Fruit fly (Drosophila melanogaster) whole organism, embryonic: ENCODE data around the gene Srg3.
A peak's percentile ranks its signal among the peaks of the same experiment; 100 is the strongest.

Experiments
- Atf-2 ChIP-seq: fragments of 200-800 bp; sonication (Bioruptor generic); optimal IDR thresholded peaks from 2 replicates; lab custom pipeline; 2016; ENCODE audit warnings: missing biosample characterization, missing genetic modification characterization
- Bgb ChIP-seq: fragments of 200-800 bp; sonication (Bioruptor generic); IDR thresholded peaks from 2 replicates; pipeline ENCODE4 v1.3.6; 2022; ENCODE audit warnings: missing biosample characterization, missing genetic modification characterization; ENCODE audit not compliant: partially characterized antibody
- CG10209 ChIP-seq: fragments of 200-800 bp; sonication (Bioruptor generic); optimal IDR thresholded peaks from 3 replicates; lab custom pipeline; 2017; ENCODE audit warnings: missing biosample characterization, mild to moderate bottlenecking, missing genetic modification characterization, missing genetic modification reagents
- CG11456 ChIP-seq: fragments of 200-800 bp; sonication (Bioruptor generic); IDR thresholded peaks from 3 replicates; pipeline ENCODE4 v1.3.6; 2022; ENCODE audit warnings: missing biosample characterization, missing genetic modification characterization
- CG11560 ChIP-seq: fragments of 200-800 bp; sonication (Bioruptor generic); IDR thresholded peaks from 3 replicates; pipeline ENCODE4 v1.3.6; 2022; ENCODE audit warnings: missing biosample characterization, missing genetic modification characterization
- CG11696 ChIP-seq: fragments of 200-800 bp; sonication (Bioruptor generic); IDR thresholded peaks from 2 replicates; pipeline ENCODE4 v1.3.6; 2022; ENCODE audit warnings: missing biosample characterization, missing genetic modification characterization
- CG12236 ChIP-seq: fragments of 200-800 bp; sonication (Bioruptor generic); optimal IDR thresholded peaks from 2 replicates; lab custom pipeline; 2016; ENCODE audit warnings: missing biosample characterization, missing genetic modification characterization
- CG1233 ChIP-seq: fragments of 200-800 bp; sonication (Bioruptor generic); optimal IDR thresholded peaks from 4 replicates; lab custom pipeline; 2018; ENCODE audit warnings: missing biosample characterization, mild to moderate bottlenecking, missing genetic modification characterization
- CG13287 ChIP-seq: fragments of 200-800 bp; sonication (Bioruptor generic); IDR thresholded peaks from 2 replicates; pipeline ENCODE4 v1.3.6; 2022; ENCODE audit warnings: missing biosample characterization, missing genetic modification characterization; ENCODE audit not compliant: partially characterized antibody
- CG13624 ChIP-seq: fragments of 200-800 bp; sonication (Bioruptor generic); optimal IDR thresholded peaks from 2 replicates; lab custom pipeline; 2016; ENCODE audit warnings: missing biosample characterization, missing genetic modification characterization
- CG13894 ChIP-seq: fragments of 200-800 bp; sonication (Bioruptor generic); optimal IDR thresholded peaks from 3 replicates; lab custom pipeline; 2018; ENCODE audit warnings: missing biosample characterization, mild to moderate bottlenecking, missing genetic modification characterization, moderate library complexity
- CG14050 ChIP-seq: fragments of 200-800 bp; sonication (Bioruptor generic); IDR thresholded peaks from 3 replicates; pipeline ENCODE4 v1.3.6; 2022; ENCODE audit warnings: missing biosample characterization, missing genetic modification characterization
- CG18011 ChIP-seq: fragments of 200-800 bp; sonication (Bioruptor generic); optimal IDR thresholded peaks from 2 replicates; lab custom pipeline; 2017; ENCODE audit warnings: missing biosample characterization, missing genetic modification characterization, mild to moderate bottlenecking, moderate library complexity, missing genotype
- CG18262 ChIP-seq: fragments of 200-800 bp; optimal IDR thresholded peaks from 3 replicates; lab custom pipeline; 2019; ENCODE audit warnings: missing biosample characterization, mild to moderate bottlenecking, missing genetic modification characterization, moderate library complexity
- CG2678 ChIP-seq: fragments of 200-800 bp; sonication (Bioruptor generic); optimal IDR thresholded peaks from 3 replicates; lab custom pipeline; 2019; ENCODE audit warnings: missing biosample characterization, mild to moderate bottlenecking, missing genetic modification characterization, moderate library complexity
- CG31365 ChIP-seq: fragments of 200-800 bp; sonication (Bioruptor generic); optimal IDR thresholded peaks from 2 replicates; lab custom pipeline; 2018; ENCODE audit warnings: missing biosample characterization, mild to moderate bottlenecking, missing genetic modification characterization
- CG31388 ChIP-seq: fragments of 200-800 bp; sonication (Bioruptor generic); optimal IDR thresholded peaks from 2 replicates; lab custom pipeline; 2016; ENCODE audit warnings: missing biosample characterization, missing genetic modification characterization
- CG32532 ChIP-seq: fragments of 200-800 bp; sonication (Bioruptor generic); IDR thresholded peaks from 2 replicates; pipeline ENCODE4 v1.3.6; 2022; ENCODE audit warnings: missing biosample characterization, missing genetic modification characterization
- CG34422 ChIP-seq: fragments of 200-800 bp; sonication (Bioruptor generic); IDR thresholded peaks from 3 replicates; pipeline ENCODE4 v1.3.6; 2022; ENCODE audit warnings: missing biosample characterization, missing genetic modification characterization
- CG4404 ChIP-seq: fragments of 200-800 bp; sonication (Bioruptor generic); IDR thresholded peaks from 2 replicates; pipeline ENCODE4 v1.3.6; 2022; ENCODE audit warnings: missing biosample characterization, missing genetic modification characterization
- CG4707 ChIP-seq: fragments of 200-800 bp; sonication (Bioruptor generic); optimal IDR thresholded peaks from 2 replicates; lab custom pipeline; 2018; ENCODE audit warnings: missing biosample characterization, mild to moderate bottlenecking, missing genetic modification characterization, moderate library complexity
- CG6254 ChIP-seq: fragments of 200-800 bp; sonication (Bioruptor generic); optimal IDR thresholded peaks from 3 replicates; lab custom pipeline; 2017; ENCODE audit warnings: mild to moderate bottlenecking, missing biosample characterization, missing genetic modification reagents, missing genetic modification characterization
- CG7372 ChIP-seq: fragments of 200-800 bp; sonication (Bioruptor generic); IDR thresholded peaks from 2 replicates; pipeline ENCODE4 v1.3.6; 2022; ENCODE audit warnings: missing biosample characterization, missing genetic modification characterization
- CG7839 ChIP-seq: fragments of 200-800 bp; sonication (Bioruptor generic); optimal IDR thresholded peaks from 3 replicates; lab custom pipeline; 2018; ENCODE audit warnings: missing biosample characterization, mild to moderate bottlenecking, missing genetic modification characterization, moderate library complexity
- CTCF ChIP-seq: fragments of 200-800 bp; sonication (Bioruptor generic); optimal IDR thresholded peaks from 2 replicates; lab custom pipeline; 2017; ENCODE audit warnings: missing biosample characterization, mild to moderate bottlenecking, missing genetic modification characterization, moderate library complexity
- D19A ChIP-seq: fragments of 200-800 bp; optimal IDR thresholded peaks from 3 replicates; lab custom pipeline; 2019; ENCODE audit warnings: missing biosample characterization, mild to moderate bottlenecking, missing genetic modification characterization, moderate library complexity
- H15 ChIP-seq: fragments of 200-800 bp; sonication (Bioruptor generic); IDR thresholded peaks from 3 replicates; pipeline ENCODE4 v1.3.6; 2022; ENCODE audit warnings: missing biosample characterization, missing genetic modification characterization
- HHEX ChIP-seq: fragments of 200-800 bp; sonication (Bioruptor generic); optimal IDR thresholded peaks from 3 replicates; lab custom pipeline; 2017; ENCODE audit warnings: missing biosample characterization, mild to moderate bottlenecking, missing genetic modification characterization, missing genetic modification reagents
- HLH4C ChIP-seq: fragments of 200-800 bp; sonication (Bioruptor generic); IDR thresholded peaks from 3 replicates; pipeline ENCODE4 v1.3.6; 2022; ENCODE audit warnings: missing biosample characterization, missing genetic modification characterization; ENCODE audit not compliant: partially characterized antibody
- Mes4 ChIP-seq: fragments of 200-800 bp; sonication (Bioruptor generic); optimal IDR thresholded peaks from 2 replicates; lab custom pipeline; 2016; ENCODE audit warnings: missing biosample characterization, missing genetic modification characterization
- Neu2 ChIP-seq: fragments of 200-800 bp; sonication (Bioruptor generic); optimal IDR thresholded peaks from 3 replicates; lab custom pipeline; 2016; ENCODE audit warnings: missing biosample characterization, missing genetic modification characterization, borderline replicate concordance
- Nf-YC ChIP-seq: fragments of 200-800 bp; optimal IDR thresholded peaks from 3 replicates; lab custom pipeline; 2019; ENCODE audit warnings: missing biosample characterization, mild to moderate bottlenecking, missing genetic modification characterization, moderate library complexity
- Sry-β ChIP-seq: fragments of 200-800 bp; sonication (Bioruptor generic); optimal IDR thresholded peaks from 2 replicates; lab custom pipeline; 2018; ENCODE audit warnings: missing biosample characterization, mild to moderate bottlenecking, missing genetic modification characterization, moderate library complexity
- Xbp1 ChIP-seq: fragments of 200-800 bp; sonication (Bioruptor generic); optimal IDR thresholded peaks from 3 replicates; lab custom pipeline; 2016; ENCODE audit warnings: missing biosample characterization, mild to moderate bottlenecking, missing genetic modification characterization
- bab2 ChIP-seq: fragments of 200-800 bp; sonication (Bioruptor generic); optimal IDR thresholded peaks from 2 replicates; lab custom pipeline; 2016; ENCODE audit warnings: missing biosample characterization, missing genetic modification characterization
- danr ChIP-seq: fragments of 200-800 bp; sonication (Bioruptor generic); IDR thresholded peaks from 2 replicates; pipeline ENCODE4 v1.3.6; 2022; ENCODE audit warnings: missing biosample characterization, missing genetic modification characterization
- dimm ChIP-seq: fragments of 200-800 bp; sonication (Bioruptor generic); IDR thresholded peaks from 2 replicates; pipeline ENCODE4 v1.3.6; 2022; ENCODE audit warnings: missing biosample characterization, missing genetic modification characterization
- hkb ChIP-seq, 2 experiments: fragments of 200-800 bp in 1 of 2; fragments of >200 bp in 1 of 2; sonication (Bioruptor generic) in 1 of 2; IDR thresholded peaks in 1 of 2; optimal IDR thresholded peaks in 1 of 2; 2 replicates each; pipeline versions ENCODE4 v1.3.6 to Lab custom; 2017 to 2022; ENCODE audit warnings: missing biosample characterization in 1 of 2, missing genetic modification characterization in 1 of 2
- lilli ChIP-seq: fragments of 200-800 bp; sonication (Bioruptor generic); optimal IDR thresholded peaks from 3 replicates; lab custom pipeline; 2016; ENCODE audit warnings: missing biosample characterization, missing genetic modification characterization
- mam ChIP-seq: fragments of 200-800 bp; sonication (Bioruptor generic); optimal IDR thresholded peaks from 3 replicates; lab custom pipeline; 2016; ENCODE audit warnings: missing biosample characterization, missing genetic modification characterization
- mirr ChIP-seq: fragments of 200-800 bp; sonication (Bioruptor generic); optimal IDR thresholded peaks from 3 replicates; lab custom pipeline; 2018; ENCODE audit warnings: missing biosample characterization, mild to moderate bottlenecking, missing genetic modification characterization
- onecut ChIP-seq: fragments of 200-800 bp; sonication (Bioruptor generic); IDR thresholded peaks from 2 replicates; pipeline ENCODE4 v1.3.6; 2022; ENCODE audit warnings: missing biosample characterization, missing genetic modification characterization
- phol ChIP-seq: fragments of 200-800 bp; sonication (Bioruptor generic); optimal IDR thresholded peaks from 3 replicates; lab custom pipeline; 2018; ENCODE audit warnings: missing biosample characterization, mild to moderate bottlenecking, missing genetic modification characterization, moderate library complexity
- row ChIP-seq: fragments of 200-800 bp; sonication (Bioruptor generic); IDR thresholded peaks from 3 replicates; pipeline ENCODE4 v1.3.6; 2022; ENCODE audit warnings: missing biosample characterization, missing genetic modification characterization
- run ChIP-seq: fragments of 200-800 bp; sonication (Bioruptor generic); optimal IDR thresholded peaks from 3 replicates; lab custom pipeline; 2018; ENCODE audit warnings: missing biosample characterization, mild to moderate bottlenecking, missing genetic modification characterization
- shn ChIP-seq: fragments of 200-800 bp; sonication (Bioruptor generic); optimal IDR thresholded peaks from 3 replicates; lab custom pipeline; 2016; ENCODE audit warnings: missing biosample characterization, missing genetic modification characterization
- stc ChIP-seq: fragments of 200-800 bp; sonication (Bioruptor generic); IDR thresholded peaks from 2 replicates; pipeline ENCODE4 v1.3.6; 2022; ENCODE audit warnings: missing biosample characterization, missing genetic modification characterization
- usp ChIP-seq: fragments of >200 bp; optimal IDR thresholded peaks from 2 replicates; lab custom pipeline; 2017; ENCODE audit warnings: missing biosample characterization, missing genetic modification characterization
- zen2 ChIP-seq: fragments of 200-800 bp; sonication (Bioruptor generic); IDR thresholded peaks from 3 replicates; pipeline ENCODE4 v1.3.6; 2022; ENCODE audit warnings: missing biosample characterization, missing genetic modification characterization; ENCODE audit not compliant: partially characterized antibody

Gene Srg3

DNA sequence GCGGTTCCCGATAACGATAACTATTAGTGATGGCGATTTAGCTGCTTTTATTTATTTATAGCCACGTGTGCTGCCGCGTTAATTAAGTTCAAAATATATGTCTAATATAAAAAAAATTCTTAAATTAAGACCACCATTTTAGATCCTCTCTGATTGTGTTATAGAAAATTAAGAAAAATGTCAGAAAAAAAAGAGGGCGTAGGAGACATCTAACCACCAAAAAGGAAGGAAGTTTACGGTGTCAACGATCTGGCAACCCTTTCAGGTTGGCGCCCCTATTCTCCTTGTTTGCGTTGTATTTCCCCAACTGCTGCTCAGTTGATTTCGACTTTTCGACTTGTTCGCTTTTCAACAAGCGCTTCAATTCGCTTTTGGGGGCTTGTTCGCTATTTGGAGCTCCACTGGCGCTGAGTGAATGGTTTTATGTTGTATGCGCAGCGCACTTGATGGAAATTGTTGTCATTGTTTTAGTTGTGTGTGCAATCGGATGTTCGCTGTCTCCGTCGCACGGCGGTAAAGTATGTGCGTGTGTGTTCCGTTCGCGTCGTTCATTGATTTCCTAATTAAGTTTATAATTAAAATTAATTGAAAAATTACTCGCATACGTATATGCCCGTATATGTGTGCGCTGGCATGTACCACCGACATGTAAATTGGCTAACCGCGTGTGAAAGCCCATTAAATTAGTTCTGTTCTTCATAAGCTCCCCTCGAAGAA is 17.9 kb downstream of the Srg3 start, which contains the start of the genes CG3434 and CG44838 (continued):
- TF ChIP-seq CG32532 (GFP tag; lab: Robert Waterston, UW) (peak; percentile 81), H15 (GFP tag; lab: Robert Waterston, UW) (peak; percentile 74; the same call in 2 of the 3 replicates), usp (GFP tag; lab: Kevin White, UChicago) (no peak), CG1233 (peak; percentile 74), CG7372 (GFP tag; lab: Robert Waterston, UW) (peak; percentile 57; the same call in 1 of the 2 replicates), CG11696 (GFP tag; lab: Robert Waterston, UW) (peak; percentile 38), CG4404 (GFP tag; lab: Robert Waterston, UW) (peak; percentile 75), Mes4 (GFP tag; lab: Kevin White, UChicago) (peak; percentile 68), CG11560 (tag; lab: Robert Waterston, UW) (no peak; the same call in 2 of the 3 replicates), danr (GFP tag; lab: Robert Waterston, UW) (no peak), dimm (GFP tag; lab: Robert Waterston, UW) (no peak), Xbp1 (peak; percentile 88), D19A (tag; lab: Kevin White, UChicago) (peak; percentile 75), CG6254 (GFP tag; lab: Kevin White, UChicago) (peak; percentile 40), CG13624 (peak; percentile 66), bab2 (GFP tag; lab: Kevin White, UChicago) (peak; percentile 76), CG31365 (tag; lab: Kevin White, UChicago) (no peak), Bgb (GFP tag; lab: Robert Waterston, UW) (peak; percentile 35; the same call in 1 of the 2 replicates), Sry-β (peak; percentile 97), lilli (GFP tag; lab: Kevin White, UChicago) (peak; percentile 90), CG31388 (GFP tag; lab: Kevin White, UChicago) (peak; percentile 32), CG10209 (GFP tag; lab: Kevin White, UChicago) (peak; percentile 68), onecut (GFP tag; lab: Robert Waterston, UW) (peak; percentile 51), mirr (GFP tag; lab: Kevin White, UChicago) (peak; percentile 44), CG7839 (peak; percentile 82), CG11456 (peak; percentile 79), shn (GFP tag; lab: Kevin White, UChicago) (peak; percentile 68), CG12236 (peak; percentile 2), CG13287 (GFP tag; lab: Robert Waterston, UW) (peak; percentile 67), phol (tag; lab: Kevin White, UChicago) (peak; percentile 96), run (tag; lab: Kevin White, UChicago) (peak; percentile 70), CG18262 (tag; lab: Kevin White, UChicago) (peak; percentile 80), CG18011 (peak; percentile 58), mam (GFP tag; lab: Kevin White, UChicago) (peak; percentile 76), row (GFP tag; lab: Robert Waterston, UW) (peak; percentile 94), CG2678 (tag; lab: Kevin White, UChicago) (peak; percentile 83), CG4707 (GFP tag; lab: Kevin White, UChicago) (no peak), zen2 (no peak), Atf-2 (GFP tag; lab: Kevin White, UChicago) (peak; percentile 19), stc (peak; percentile 78), CG34422 (GFP tag; lab: Robert Waterston, UW) (peak; percentile 42; the same call in 1 of the 3 replicates), HLH4C (GFP tag; lab: Robert Waterston, UW) (peak; percentile 44; the same call in 1 of the 3 replicates), hkb (optimal IDR thresholded peaks at IDR 0.05; lab: Kevin White, UChicago) (no peak), hkb (GFP tag; IDR thresholded peaks at IDR 0.05; lab: Robert Waterston, UW) (peak; percentile 80), CTCF (peak; percentile 60), Neu2 (GFP tag; lab: Kevin White, UChicago) (peak; percentile 56), HHEX (GFP tag; lab: Kevin White, UChicago) (peak; percentile 62), CG14050 (GFP tag; lab: Robert Waterston, UW) (peak; percentile 60), CG13894 (tag; lab: Kevin White, UChicago) (peak; percentile 85), Nf-YC (tag; lab: Kevin White, UChicago) (peak; percentile 85)
